Worm (Caenorhabditis elegans) whole organism, L2 larva: ENCODE measurements around the gene lec-5.

Source experiments
- C34F6.9 ChIP-seq: fragments of 150-350 bp; optimal IDR thresholded peaks from 2 replicates; lab custom pipeline; 2014; ENCODE audit warnings: missing biosample characterization, missing genetic modification characterization
- F13H6.1 ChIP-seq: sonication (generic microtip); optimal IDR thresholded peaks from 2 replicates; lab custom pipeline; 2016; ENCODE audit warnings: missing genetic modification characterization, missing compliant biosample characterization
- R02D3.7 ChIP-seq: fragments of 150-350 bp; optimal IDR thresholded peaks from 2 replicates; lab custom pipeline; 2014; ENCODE audit warnings: missing biosample characterization, missing genetic modification characterization
- ZK546.5 ChIP-seq: sonication (generic microtip); optimal IDR thresholded peaks from 2 replicates; lab custom pipeline; 2017; ENCODE audit warnings: missing biosample characterization, missing genetic modification characterization
- elt-1 ChIP-seq: fragments of 150-350 bp; optimal IDR thresholded peaks from 2 replicates; lab custom pipeline; 2014; ENCODE audit warnings: missing biosample characterization, missing genetic modification characterization
- lsy-2 ChIP-seq, 2 experiments: fragments of 150-350 bp in 1 of 2; sonication (generic microtip) in 1 of 2; optimal IDR thresholded peaks; 2 replicates each; lab custom pipeline; 2014 to 2017; ENCODE audit warnings: missing biosample characterization in 2 of 2, missing genetic modification characterization in 2 of 2
- nhr-129 ChIP-seq: fragments of 150-350 bp; optimal IDR thresholded peaks from 2 replicates; lab custom pipeline; 2014; ENCODE audit warnings: missing biosample characterization, missing genetic modification characterization
- nhr-23 ChIP-seq: fragments of 150-350 bp; optimal IDR thresholded peaks from 2 replicates; lab custom pipeline; 2014; ENCODE audit warnings: missing biosample characterization, missing genetic modification reagents, missing genetic modification characterization
- sma-9 ChIP-seq, 2 experiments: fragments of 150-350 bp in 1 of 2; sonication (generic microtip) in 1 of 2; optimal IDR thresholded peaks; 2 replicates each; lab custom pipeline; 2014 to 2016; ENCODE audit warnings: missing genetic modification characterization in 2 of 2, mild to moderate bottlenecking in 1 of 2, missing biosample characterization in 1 of 2, missing compliant biosample characterization in 1 of 2, missing genetic modification reagents in 1 of 2, moderate library complexity in 1 of 2

Gene lec-5

DNA sequence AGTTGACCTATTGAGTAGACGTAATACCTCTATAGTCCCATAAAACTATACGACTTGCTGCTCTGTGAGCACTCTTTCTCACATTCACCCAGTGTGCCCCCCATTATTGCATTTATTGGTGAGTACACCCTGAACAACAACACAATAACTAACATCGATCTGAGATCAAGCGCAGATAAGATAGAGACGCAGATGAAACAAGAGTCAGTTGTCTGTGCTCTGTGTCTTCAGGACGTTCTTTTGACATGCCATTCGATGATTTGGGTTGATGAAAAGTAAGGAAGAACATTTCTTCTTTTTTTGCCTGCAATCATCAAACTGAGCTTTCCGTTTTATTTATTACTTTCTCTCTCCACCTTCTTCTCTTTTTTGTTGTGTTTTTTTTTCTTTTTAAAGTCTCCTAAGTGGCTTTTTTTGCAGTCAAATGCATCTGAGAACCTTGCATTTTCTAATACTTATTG lies 50.6 kb downstream of the lec-5 start, which contains the start of gene lect-2:
TSS of gene lect-2 (plus strand) at position 411 of the 461 bp plus-strand sequence.
- TF ChIP-seq elt-1 (tag; lab: Kevin White, UChicago) (peak; percentile 39), R02D3.7 (tag; lab: Kevin White, UChicago) (no peak), ZK546.5 (tag; lab: Kevin White, UChicago) (no peak), lsy-2 (tag; optimal IDR thresholded peaks at IDR 0.05; lab: Kevin White, UChicago) (peak in 1 of 2 experiments; percentile 28), sma-9 (GFP tag; optimal IDR thresholded peaks at IDR 0.05; lab: Kevin White, UChicago) (peak; percentile 65), sma-9 (tag; optimal IDR thresholded peaks at IDR 0.05; lab: Kevin White, UChicago) (no peak), F13H6.1 (tag; lab: Kevin White, UChicago) (peak; percentile 22), nhr-129 (tag; lab: Kevin White, UChicago) (peak; percentile 40), nhr-23 (no peak), C34F6.9 (tag; lab: Kevin White, UChicago) (peak; percentile 11)
